Worm (Caenorhabditis elegans) whole organism, late embryonic: ENCODE measurements around the gene str-109.

ENCODE experiments used
- C38D4.7 ChIP-seq: fragments of 200-800 bp; sonication (Bioruptor generic); optimal IDR thresholded peaks from 2 replicates; lab custom pipeline; 2018; ENCODE audit warnings: mild to moderate bottlenecking, missing genetic modification characterization, moderate library complexity, missing compliant biosample characterization
- K09A11.1 ChIP-seq: sonication (generic microtip); optimal IDR thresholded peaks from 2 replicates; lab custom pipeline; 2017; ENCODE audit warnings: antibody characterized with exemption, mild to moderate bottlenecking, missing genetic modification characterization, missing compliant biosample characterization; ENCODE audit not compliant: insufficient read depth
- ahr-1 ChIP-seq: sonication (generic microtip); optimal IDR thresholded peaks from 2 replicates; lab custom pipeline; 2016; ENCODE audit warnings: missing genetic modification characterization, missing compliant biosample characterization
- ceh-18 ChIP-seq: sonication (generic microtip); optimal IDR thresholded peaks from 2 replicates; lab custom pipeline; 2016; ENCODE audit warnings: missing genetic modification characterization, missing compliant biosample characterization
- ceh-19 ChIP-seq: fragments of 200-800 bp; sonication (Bioruptor generic); optimal IDR thresholded peaks from 2 replicates; lab custom pipeline; 2018; ENCODE audit warnings: mild to moderate bottlenecking, missing genetic modification characterization, missing compliant biosample characterization
- ceh-2 ChIP-seq: sonication (generic microtip); optimal IDR thresholded peaks from 2 replicates; lab custom pipeline; 2016; ENCODE audit warnings: missing genotype, missing genetic modification characterization, missing compliant biosample characterization
- ceh-22 ChIP-seq: sonication (generic microtip); optimal IDR thresholded peaks from 2 replicates; lab custom pipeline; 2017; ENCODE audit warnings: missing biosample characterization, missing genetic modification characterization
- ceh-24 ChIP-seq: sonication (generic microtip); optimal IDR thresholded peaks from 2 replicates; lab custom pipeline; 2016; ENCODE audit warnings: mild to moderate bottlenecking, missing genetic modification characterization, missing compliant biosample characterization
- ceh-34 ChIP-seq: sonication (generic microtip); optimal IDR thresholded peaks from 2 replicates; lab custom pipeline; 2016; ENCODE audit warnings: mild to moderate bottlenecking, missing genetic modification characterization, missing compliant biosample characterization
- ceh-48 ChIP-seq: sonication (generic microtip); optimal IDR thresholded peaks from 2 replicates; lab custom pipeline; 2016; ENCODE audit warnings: missing genetic modification characterization, inconsistent platforms, missing compliant biosample characterization
- ceh-6 ChIP-seq: fragments of 200-800 bp; sonication (Bioruptor generic); optimal IDR thresholded peaks from 2 replicates; lab custom pipeline; 2018; ENCODE audit warnings: mild to moderate bottlenecking, missing genetic modification characterization, missing compliant biosample characterization
- ceh-9 ChIP-seq: sonication (generic microtip); optimal IDR thresholded peaks from 2 replicates; lab custom pipeline; 2016; ENCODE audit warnings: mild to moderate bottlenecking, missing genetic modification characterization, inconsistent platforms, missing compliant biosample characterization
- che-1 ChIP-seq: sonication (generic microtip); optimal IDR thresholded peaks from 2 replicates; lab custom pipeline; 2016; ENCODE audit warnings: mild to moderate bottlenecking, missing genetic modification characterization, missing compliant biosample characterization
- dve-1 ChIP-seq: sonication (generic microtip); optimal IDR thresholded peaks from 2 replicates; lab custom pipeline; 2017; ENCODE audit warnings: antibody characterized with exemption, mild to moderate bottlenecking, missing genetic modification characterization, missing compliant biosample characterization
- elt-4 ChIP-seq: sonication (generic microtip); optimal IDR thresholded peaks from 2 replicates; lab custom pipeline; 2016; ENCODE audit warnings: missing genetic modification characterization, missing compliant biosample characterization
- eyg-1 ChIP-seq: sonication (generic microtip); optimal IDR thresholded peaks from 2 replicates; lab custom pipeline; 2016; ENCODE audit warnings: missing genotype, missing genetic modification characterization, missing compliant biosample characterization
- hlh-15 ChIP-seq: sonication (generic microtip); optimal IDR thresholded peaks from 2 replicates; lab custom pipeline; 2016; ENCODE audit warnings: missing genetic modification characterization, missing compliant biosample characterization
- hlh-30 ChIP-seq: sonication (generic microtip); optimal IDR thresholded peaks from 2 replicates; lab custom pipeline; 2017; ENCODE audit warnings: antibody characterized with exemption, missing genetic modification characterization, missing compliant biosample characterization; ENCODE audit not compliant: insufficient read depth
- hlh-6 ChIP-seq: sonication (generic microtip); optimal IDR thresholded peaks from 2 replicates; lab custom pipeline; 2016; ENCODE audit warnings: missing genotype, missing genetic modification characterization, missing compliant biosample characterization
- lim-6 ChIP-seq: sonication (generic microtip); optimal IDR thresholded peaks from 2 replicates; lab custom pipeline; 2016; ENCODE audit warnings: missing genetic modification characterization, missing compliant biosample characterization
- lin-11 ChIP-seq: fragments of 200-800 bp; sonication (Bioruptor generic); optimal IDR thresholded peaks from 2 replicates; lab custom pipeline; 2018; ENCODE audit warnings: mild to moderate bottlenecking, missing genetic modification characterization, missing compliant biosample characterization
- madf-2 ChIP-seq: sonication (generic microtip); optimal IDR thresholded peaks from 2 replicates; lab custom pipeline; 2017; ENCODE audit warnings: missing genetic modification characterization, missing compliant biosample characterization
- nhr-11 ChIP-seq: fragments of 150-350 bp; optimal IDR thresholded peaks from 2 replicates; lab custom pipeline; 2014; ENCODE audit warnings: missing biosample characterization, missing genetic modification characterization
- nhr-232 ChIP-seq: sonication (generic microtip); optimal IDR thresholded peaks from 2 replicates; lab custom pipeline; 2016; ENCODE audit warnings: missing genetic modification characterization, missing compliant biosample characterization
- npax-4 ChIP-seq: sonication (generic microtip); optimal IDR thresholded peaks from 2 replicates; lab custom pipeline; 2016; ENCODE audit warnings: missing genetic modification characterization, missing compliant biosample characterization
- pag-3 ChIP-seq: sonication (generic microtip); optimal IDR thresholded peaks from 2 replicates; lab custom pipeline; 2016; ENCODE audit warnings: missing compliant biosample characterization, missing genetic modification characterization, borderline replicate concordance
- pat-9 ChIP-seq: fragments of 200-800 bp; sonication (Bioruptor generic); optimal IDR thresholded peaks from 2 replicates; lab custom pipeline; 2018; ENCODE audit warnings: mild to moderate bottlenecking, missing genetic modification characterization, moderate library complexity, missing compliant biosample characterization
- pha-2 ChIP-seq: sonication (generic microtip); optimal IDR thresholded peaks from 2 replicates; lab custom pipeline; 2017; ENCODE audit warnings: mild to moderate bottlenecking, missing genetic modification characterization, missing compliant biosample characterization
- pqm-1 ChIP-seq: sonication (generic microtip); optimal IDR thresholded peaks from 2 replicates; lab custom pipeline; 2016; ENCODE audit warnings: missing genetic modification characterization, missing compliant biosample characterization
- ref-2 ChIP-seq: sonication (generic microtip); optimal IDR thresholded peaks from 2 replicates; lab custom pipeline; 2016; ENCODE audit warnings: missing genetic modification characterization, missing compliant biosample characterization
- sox-2 ChIP-seq: fragments of 200-800 bp; sonication (Bioruptor generic); IDR thresholded peaks from 2 replicates; pipeline ENCODE4 v1.3.6; 2022; ENCODE audit warnings: missing genetic modification reagents, missing genetic modification characterization, missing compliant biosample characterization
- sox-4 ChIP-seq: sonication (generic microtip); optimal IDR thresholded peaks from 2 replicates; lab custom pipeline; 2017; ENCODE audit warnings: mild to moderate bottlenecking, missing genetic modification characterization, inconsistent platforms, missing compliant biosample characterization
- tbx-2 ChIP-seq: sonication (generic microtip); optimal IDR thresholded peaks from 2 replicates; lab custom pipeline; 2016; ENCODE audit warnings: missing genetic modification characterization, missing compliant biosample characterization
- unc-3 ChIP-seq, 2 experiments: fragments of 200-800 bp in 1 of 2; sonication (Bioruptor generic) in 1 of 2; sonication (generic microtip) in 1 of 2; conservative IDR thresholded peaks in 1 of 2; optimal IDR thresholded peaks in 1 of 2; 2 replicates each; pipeline versions ENCODE4 v1.3.6 to Lab custom; 2016 to 2022; ENCODE audit warnings: missing compliant biosample characterization in 2 of 2, missing genetic modification characterization in 2 of 2, missing genetic modification reagents in 1 of 2
- unc-42 ChIP-seq: sonication (generic microtip); optimal IDR thresholded peaks from 2 replicates; lab custom pipeline; 2016; ENCODE audit warnings: missing genotype, missing genetic modification characterization, missing compliant biosample characterization
- unc-55 ChIP-seq: sonication (generic microtip); optimal IDR thresholded peaks from 2 replicates; lab custom pipeline; 2017; ENCODE audit warnings: missing biosample characterization, missing genetic modification reagents, missing genetic modification characterization
- unc-86 ChIP-seq: sonication (generic microtip); optimal IDR thresholded peaks from 2 replicates; lab custom pipeline; 2016; ENCODE audit warnings: missing genetic modification characterization, missing compliant biosample characterization
- zip-5 ChIP-seq: sonication (generic microtip); optimal IDR thresholded peaks from 2 replicates; lab custom pipeline; 2016; ENCODE audit warnings: missing genetic modification characterization, missing compliant biosample characterization
- ztf-16 ChIP-seq: sonication (generic microtip); optimal IDR thresholded peaks from 2 replicates; lab custom pipeline; 2017; ENCODE audit warnings: missing genetic modification characterization, missing compliant biosample characterization

Gene str-109

DNA sequence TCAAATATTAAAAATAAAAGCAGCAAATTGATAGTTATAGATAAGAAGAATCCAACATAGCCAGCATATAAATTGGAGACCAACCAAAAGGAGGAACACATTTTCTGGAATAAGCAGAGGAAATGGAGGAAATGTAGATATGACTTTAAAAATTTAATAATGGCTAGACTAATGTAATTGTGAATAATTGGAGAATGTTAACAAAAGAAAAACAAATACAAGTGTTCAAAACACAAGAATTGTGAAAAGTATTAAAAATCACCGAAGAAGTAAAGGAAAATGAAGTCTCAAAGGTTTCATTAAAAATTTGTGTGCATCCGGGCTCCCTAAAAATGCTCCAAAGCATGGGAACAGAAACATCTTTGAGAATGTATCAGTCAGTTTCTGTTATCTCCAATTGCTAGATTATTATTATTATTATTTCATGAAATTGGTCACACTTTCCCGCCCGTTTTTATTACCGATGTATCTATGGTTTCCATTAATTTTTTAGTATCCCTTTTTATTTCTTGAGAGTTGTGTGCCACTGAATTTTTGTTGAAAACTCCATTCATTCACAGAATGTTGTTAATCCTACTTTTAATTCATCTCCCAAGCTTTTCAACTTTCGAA lies at the start of gene str-109, which contains the start of gene F10A3.11:
Gene str-109 (minus strand): TSS at position 101 of the 612 bp plus-strand sequence.
Gene F10A3.11 (plus strand): TSS at position 562 of the 612 bp plus-strand sequence.
- no peak for TF ChIP-seq unc-42 (tag; lab: Kevin White, UChicago)
- TF ChIP-seq dve-1 (tag; lab: Kevin White, UChicago): no peak
- no peak for TF ChIP-seq elt-4 (tag; lab: Kevin White, UChicago)
- TF ChIP-seq unc-55: no peak
- TF ChIP-seq tbx-2 (tag; lab: Kevin White, UChicago): no peak
- no peak for TF ChIP-seq pqm-1 (tag; lab: Kevin White, UChicago)
- no peak for TF ChIP-seq C38D4.7
- no peak for TF ChIP-seq che-1 (tag; lab: Kevin White, UChicago)
- no peak for TF ChIP-seq npax-4 (tag; lab: Kevin White, UChicago)
- TF ChIP-seq hlh-30 (tag; lab: Kevin White, UChicago): no peak
- no peak for TF ChIP-seq hlh-15 (tag; lab: Kevin White, UChicago)

DNA sequence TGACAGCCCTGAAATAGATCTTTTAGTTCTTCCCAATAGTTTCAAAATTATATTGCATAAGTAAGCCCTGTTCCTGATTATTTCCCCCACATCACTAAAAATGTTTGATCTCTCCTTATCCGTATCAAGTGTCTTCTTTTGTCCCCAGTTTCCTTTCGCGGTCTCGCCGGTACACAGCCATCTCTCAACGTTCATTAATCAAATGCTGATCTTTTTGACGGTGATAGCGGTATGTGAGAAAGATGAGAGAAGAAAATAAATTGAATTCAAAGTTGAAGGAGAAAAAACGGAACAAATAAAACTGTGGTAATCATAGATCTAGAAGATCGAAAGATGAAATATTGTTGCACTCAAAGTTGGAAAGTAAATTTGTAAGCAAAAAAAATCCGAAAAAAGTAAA lies 49.7 kb upstream of the str-109 start:
- TF ChIP-seq K09A11.1 (tag; lab: Kevin White, UChicago): no peak
- no peak for TF ChIP-seq C38D4.7
- no peak for TF ChIP-seq ceh-24
- no peak for TF ChIP-seq ceh-9 (tag; lab: Kevin White, UChicago)
- TF ChIP-seq ahr-1: no peak
- no peak for TF ChIP-seq ceh-18
- no peak for TF ChIP-seq lin-11 (tag; lab: Kevin White, UChicago)
- TF ChIP-seq unc-3 (GFP tag; conservative IDR thresholded peaks at IDR 0.05; lab: Robert Waterston, UW): no peak
- no peak for TF ChIP-seq unc-3 (tag; optimal IDR thresholded peaks at IDR 0.05; lab: Kevin White, UChicago)
- TF ChIP-seq ceh-34: no peak
- no peak for TF ChIP-seq unc-86 (tag; lab: Kevin White, UChicago)
- TF ChIP-seq pha-2 (tag; lab: Kevin White, UChicago): no peak
- TF ChIP-seq ceh-48: no peak
- no peak for TF ChIP-seq hlh-30 (tag; lab: Kevin White, UChicago)
- TF ChIP-seq ceh-19: no peak
- no peak for TF ChIP-seq ref-2 (tag; lab: Kevin White, UChicago)
- no peak for TF ChIP-seq madf-2 (tag; lab: Kevin White, UChicago)
- TF ChIP-seq ceh-22 (tag; lab: Kevin White, UChicago): no peak
- TF ChIP-seq pat-9 (tag; lab: Kevin White, UChicago): no peak
- no peak for TF ChIP-seq ceh-2 (tag; lab: Kevin White, UChicago)
- no peak for TF ChIP-seq eyg-1 (tag; lab: Kevin White, UChicago)

DNA sequence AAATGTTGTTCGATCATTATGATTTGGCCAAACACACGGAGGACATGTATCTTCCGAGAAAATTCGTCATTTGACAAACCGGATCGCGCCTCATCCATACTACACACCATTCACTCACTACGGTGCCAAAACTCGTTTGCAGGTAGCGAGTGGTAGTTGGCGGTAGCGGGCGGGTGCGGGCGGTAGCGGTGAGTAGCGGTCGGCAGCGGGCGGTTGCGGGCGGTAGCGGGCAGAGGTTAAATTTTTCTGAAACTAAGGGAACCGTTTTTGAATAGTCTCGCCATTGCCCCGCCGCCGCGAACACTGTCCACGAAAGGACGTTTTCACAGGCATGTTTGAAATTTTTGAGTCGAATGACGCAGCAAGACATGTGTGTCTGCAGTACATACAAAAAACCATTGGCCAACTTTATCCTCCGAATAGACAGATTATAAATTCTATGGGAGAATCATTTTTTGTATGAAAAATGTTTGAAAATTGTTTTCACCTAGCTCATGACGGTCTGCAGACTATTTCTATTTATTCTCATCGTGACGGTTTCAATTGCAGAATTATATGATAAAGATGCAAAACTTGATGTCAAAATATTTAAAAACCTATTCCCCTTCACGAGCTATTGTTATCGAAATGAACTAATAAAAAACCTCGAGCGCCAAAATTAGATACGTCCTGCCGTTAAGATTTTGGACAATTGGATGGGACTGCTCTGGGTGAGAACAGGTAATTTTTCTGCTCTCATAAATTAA lies 48.4 kb upstream of the str-109 start, which contains the start of gene F11A5.16:
Gene F11A5.16 (plus strand): TSS at position 696 of the 746 bp plus-strand sequence.
- TF ChIP-seq madf-2 (tag; lab: Kevin White, UChicago) (no peak), hlh-30 (tag; lab: Kevin White, UChicago) (no peak), ceh-6 (GFP tag; lab: Kevin White, UChicago) (no peak), npax-4 (tag; lab: Kevin White, UChicago) (no peak), sox-4 (tag; lab: Kevin White, UChicago) (no peak), sox-2 (GFP tag; lab: Robert Waterston, UW) (no peak), zip-5 (tag; lab: Kevin White, UChicago) (no peak), nhr-232 (tag; lab: Kevin White, UChicago) (no peak), unc-42 (tag; lab: Kevin White, UChicago) (no peak), hlh-6 (tag; lab: Kevin White, UChicago) (no peak), elt-4 (tag; lab: Kevin White, UChicago) (no peak), ztf-16 (tag; lab: Kevin White, UChicago) (no peak), lim-6 (tag; lab: Kevin White, UChicago) (no peak), ceh-34 (no peak), nhr-11 (tag; lab: Kevin White, UChicago) (no peak), pag-3 (tag; lab: Kevin White, UChicago) (no peak)
